Worm (Caenorhabditis elegans) whole organism, L4 larva: Measurements from ENCODE around the gene ZK822.1.

Experiments used
- ceh-82 ChIP-seq: sonication (generic microtip); optimal IDR thresholded peaks from 2 replicates; lab custom pipeline; 2017; ENCODE audit warnings: missing biosample characterization, missing genetic modification characterization
- ces-1 ChIP-seq: fragments of 150-350 bp; sonication (generic microtip); optimal IDR thresholded peaks from 4 replicates; lab custom pipeline; 2014; ENCODE audit warnings: missing biosample characterization, missing genetic modification reagents, missing genetic modification characterization
- skn-1 ChIP-seq: fragments of 150-350 bp; optimal IDR thresholded peaks from 2 replicates; lab custom pipeline; 2014; ENCODE audit warnings: missing biosample characterization, missing genetic modification characterization

ce11 chrIV:11945621-11946020 is 23.7 kb upstream of the ZK822.1 start, which contains the start of gene ZK829.3:
- TF ChIP-seq skn-1, result no peak
- no peak for TF ChIP-seq ces-1 (GFP tag; lab: Kevin White, UChicago)
- no peak for TF ChIP-seq ceh-82 (tag; lab: Kevin White, UChicago)
